Fruit fly (Drosophila melanogaster): Measurements from ENCODE around the gene Pdp.

Gene Pdp

DNA sequence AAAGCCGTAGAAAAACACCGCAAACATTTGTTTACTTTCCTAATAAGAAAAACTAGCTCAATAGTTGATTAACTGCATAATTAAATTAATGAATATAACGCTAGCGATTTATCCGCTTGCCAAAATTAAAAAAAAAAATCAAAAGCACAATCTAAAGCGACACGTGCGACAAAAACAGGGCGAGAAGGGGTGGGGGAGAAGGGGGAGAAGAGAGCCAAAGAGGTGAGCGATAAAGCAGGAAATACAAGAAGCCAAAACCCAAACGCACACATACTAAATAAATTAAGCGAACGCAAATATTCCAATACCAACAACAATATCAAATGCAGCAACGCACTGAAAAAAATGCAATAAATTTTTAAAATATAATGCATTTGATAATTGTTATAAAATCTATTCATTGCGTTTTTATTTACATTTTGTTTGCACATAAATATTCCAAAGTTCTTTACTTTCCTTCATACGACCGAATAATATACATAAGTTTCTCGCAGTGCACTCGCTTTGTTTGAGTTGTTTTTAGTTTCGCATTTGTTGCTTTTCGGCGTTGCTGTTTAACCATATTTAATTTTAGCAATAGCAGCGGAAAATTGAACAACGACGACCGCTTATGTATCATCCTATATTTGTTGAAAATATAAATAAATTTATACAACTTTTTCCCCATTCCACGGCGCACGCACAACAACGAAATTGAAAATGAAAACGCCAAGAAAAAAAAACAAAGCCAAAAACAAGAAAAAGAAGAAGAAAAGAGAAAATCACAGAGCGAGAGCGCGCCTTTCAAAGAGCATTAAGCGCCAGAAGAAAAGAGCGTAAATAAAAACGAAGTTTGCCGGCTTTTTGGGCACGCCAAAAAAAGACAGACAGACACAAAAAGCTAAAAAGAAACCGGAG is 36.2 kb downstream of the Pdp start (continued):
- TF ChIP-seq ap (GFP tag; IDR thresholded peaks at IDR 0.05), result peak; percentile 96
- peak; percentile 93 for TF ChIP-seq CG6175 (GFP tag; IDR thresholded peaks at IDR 0.05)
- TF ChIP-seq Deaf1 (tag; optimal IDR thresholded peaks at IDR 0.05), result peak; percentile 83
- TF ChIP-seq CG11696 (GFP tag; IDR thresholded peaks at IDR 0.05), result peak; percentile 83
- peak; percentile 94 for TF ChIP-seq sim (GFP tag; IDR thresholded peaks at IDR 0.05)
- TF ChIP-seq crp (GFP tag; optimal IDR thresholded peaks at IDR 0.05), result peak in 1 of 2 experiments; percentile 65
- TF ChIP-seq CG33213 (GFP tag; optimal IDR thresholded peaks at IDR 0.05), result peak; percentile 74
- no peak for TF ChIP-seq CG6791 (GFP tag; IDR thresholded peaks at IDR 0.05; ENCODE audit: partially characterized antibody)
- no peak for TF ChIP-seq CG7745 (tag; optimal IDR thresholded peaks at IDR 0.05)
- TF ChIP-seq Aef1 (GFP tag; IDR thresholded peaks at IDR 0.05), result peak; percentile 97
- peak; percentile 92 for TF ChIP-seq al (GFP tag; IDR thresholded peaks at IDR 0.05)
- peak; percentile 96 for TF ChIP-seq CG32772 (GFP tag; IDR thresholded peaks at IDR 0.05)
- peak; percentile 81 for TF ChIP-seq CkIIα-i1 (GFP tag; IDR thresholded peaks at IDR 0.05)
- no peak for TF ChIP-seq pita (GFP tag; optimal IDR thresholded peaks at IDR 0.05)
- TF ChIP-seq CG5180 (GFP tag; optimal IDR thresholded peaks at IDR 0.05), result peak; percentile 88
- TF ChIP-seq CG33557 (GFP tag; optimal IDR thresholded peaks at IDR 0.05), result peak; percentile 54
- peak; percentile 96 for TF ChIP-seq sisA (GFP tag; IDR thresholded peaks at IDR 0.05)
- TF ChIP-seq MBD-R2 (GFP tag; IDR thresholded peaks at IDR 0.05), result peak; percentile 91
- peak; percentile 96 for TF ChIP-seq grau (tag; optimal IDR thresholded peaks at IDR 0.05)
- no peak for TF ChIP-seq usp (GFP tag; optimal IDR thresholded peaks at IDR 0.05)
- TF ChIP-seq dmrt11E (tag; optimal IDR thresholded peaks at IDR 0.05), result peak; percentile 76
- peak; percentile 95 for TF ChIP-seq CG11695 (GFP tag; IDR thresholded peaks at IDR 0.05)
- TF ChIP-seq dm (GFP tag; optimal IDR thresholded peaks at IDR 0.05), result peak; percentile 80
- TF ChIP-seq Mad (GFP tag; optimal IDR thresholded peaks at IDR 0.05), result peak; percentile 93
- peak; percentile 82 for TF ChIP-seq CG9609 (GFP tag; optimal IDR thresholded peaks at IDR 0.05)
- TF ChIP-seq CG18619 (GFP tag; optimal IDR thresholded peaks at IDR 0.05), result peak; percentile 96
- TF ChIP-seq az2 (GFP tag; optimal IDR thresholded peaks at IDR 0.05), result peak; percentile 93
- TF ChIP-seq phol (tag; optimal IDR thresholded peaks at IDR 0.05), result peak; percentile 96
- peak; percentile 97 for TF ChIP-seq unpg (GFP tag; optimal IDR thresholded peaks at IDR 0.05)
- TF ChIP-seq nerfin-2 (GFP tag; IDR thresholded peaks at IDR 0.05; ENCODE audit: partially characterized antibody), result no peak
- TF ChIP-seq Oaz (GFP tag; IDR thresholded peaks at IDR 0.05), result peak; percentile 96
- TF ChIP-seq CG6254 (GFP tag; optimal IDR thresholded peaks at IDR 0.05), result peak; percentile 89
- peak; percentile 82 for TF ChIP-seq Nf-YB (GFP tag; optimal IDR thresholded peaks at IDR 0.05)
- peak; percentile 84 for TF ChIP-seq slp2 (GFP tag; optimal IDR thresholded peaks at IDR 0.05)
- TF ChIP-seq CG1024 (GFP tag; IDR thresholded peaks at IDR 0.05), result peak; percentile 92
- peak; percentile 95 for TF ChIP-seq CG14050 (GFP tag; IDR thresholded peaks at IDR 0.05)
- peak; percentile 87 for TF ChIP-seq Camta (GFP tag; optimal IDR thresholded peaks at IDR 0.05)
- TF ChIP-seq br (optimal IDR thresholded peaks at IDR 0.05), result no peak
- TF ChIP-seq tap (tag; optimal IDR thresholded peaks at IDR 0.05), result peak; percentile 97
- TF ChIP-seq Gug (GFP tag; IDR thresholded peaks at IDR 0.05), result peak; percentile 80
- TF ChIP-seq Oli (tag; optimal IDR thresholded peaks at IDR 0.05), result peak; percentile 98
- peak; percentile 95 for TF ChIP-seq CG6689 (GFP tag; IDR thresholded peaks at IDR 0.05)
- TF ChIP-seq CG4820 (GFP tag; optimal IDR thresholded peaks at IDR 0.05), result peak; percentile 92
- no peak for TF ChIP-seq fru (optimal IDR thresholded peaks at IDR 0.05)
- peak; percentile 80 for TF ChIP-seq CG10431 (GFP tag; optimal IDR thresholded peaks at IDR 0.05)
- TF ChIP-seq sc (optimal IDR thresholded peaks at IDR 0.05), result no peak
- peak; percentile 89 for TF ChIP-seq sc (GFP tag; optimal IDR thresholded peaks at IDR 0.05)
- peak; percentile 89 for TF ChIP-seq trem (tag; optimal IDR thresholded peaks at IDR 0.05)
- peak; percentile 93 for TF ChIP-seq CG10979 (tag; optimal IDR thresholded peaks at IDR 0.05)
- TF ChIP-seq HHEX (GFP tag; optimal IDR thresholded peaks at IDR 0.05), result peak; percentile 95
